Fruit fly (Drosophila melanogaster): ENCODE data around the gene CG33301.

DNA sequence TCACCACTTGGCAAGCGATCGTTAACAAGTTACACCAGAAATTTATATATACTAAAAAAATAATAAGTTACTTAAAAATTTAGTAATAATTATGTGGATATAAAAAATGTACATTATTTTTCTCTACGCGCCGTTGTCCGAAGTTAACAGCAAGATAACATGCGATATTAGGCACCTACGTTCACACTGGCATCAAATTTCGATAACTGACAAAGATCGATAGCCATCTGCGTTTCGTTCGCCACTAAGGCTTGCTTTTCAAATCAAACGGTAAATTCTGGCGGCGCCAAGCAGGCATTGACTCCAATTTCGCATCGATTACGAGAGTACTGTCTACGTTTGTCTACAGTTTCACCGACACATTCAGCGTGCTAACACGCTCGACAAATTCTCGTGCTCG lies 7.3 kb downstream of the CG33301 start, which contains the start of gene Pen:
- TF ChIP-seq h (GFP tag; optimal IDR thresholded peaks at IDR 0.05) (no peak), fru (GFP tag; optimal IDR thresholded peaks at IDR 0.05) (no peak), ey (GFP tag; optimal IDR thresholded peaks at IDR 0.05) (no peak), usp (GFP tag; optimal IDR thresholded peaks at IDR 0.05) (no peak), Hr78 (GFP tag; optimal IDR thresholded peaks at IDR 0.05) (no peak), psq (GFP tag; optimal IDR thresholded peaks at IDR 0.05) (no peak), br (GFP tag; optimal IDR thresholded peaks at IDR 0.05) (no peak), Abd-B (GFP tag; optimal IDR thresholded peaks at IDR 0.05) (no peak), Vsx2 (GFP tag; optimal IDR thresholded peaks at IDR 0.05; ENCODE audit: partially characterized antibody) (no peak)

All from whole organism, wandering third instar larva.